Worm (Caenorhabditis elegans): Measurements from ENCODE around the gene bra-2.

The bra-2 gene

ce11 chrIII:887874-888299 is 23.2 kb upstream of the bra-2 start:
- peak; percentile 48; the same call in 1 of the 2 replicates for TF ChIP-seq snpc-1.2 (GFP tag; IDR thresholded peaks at IDR 0.05)
- no peak for TF ChIP-seq zip-11 (GFP tag; IDR thresholded peaks at IDR 0.05)
- no peak for TF ChIP-seq tag-97 (GFP tag; IDR thresholded peaks at IDR 0.05)
- no peak for TF ChIP-seq snpc-4 (tag; optimal IDR thresholded peaks at IDR 0.05)
- TF ChIP-seq pqm-1 (tag; optimal IDR thresholded peaks at IDR 0.05) = peak; percentile 11
- TF ChIP-seq php-3 (GFP tag; IDR thresholded peaks at IDR 0.05) = 0 out of 2 replicates have a peak, but pooled peaks have one; percentile 40
- TF ChIP-seq zip-2 (tag; optimal IDR thresholded peaks at IDR 0.05) = no peak
- no peak for TF ChIP-seq R02D3.7 (tag; optimal IDR thresholded peaks at IDR 0.05)
- no peak for TF ChIP-seq nhr-102 (tag; optimal IDR thresholded peaks at IDR 0.05)
- no peak for TF ChIP-seq unc-39 (tag; optimal IDR thresholded peaks at IDR 0.05)
- TF ChIP-seq Y105C5A.15 (GFP tag; IDR thresholded peaks at IDR 0.05) = no peak
- TF ChIP-seq mxl-3 (GFP tag; optimal IDR thresholded peaks at IDR 0.05) = peak; percentile 88
- no peak for TF ChIP-seq nhr-48 (tag; optimal IDR thresholded peaks at IDR 0.05)
- no peak for TF ChIP-seq nhr-10 (tag; optimal IDR thresholded peaks at IDR 0.05)
- TF ChIP-seq egl-43 (GFP tag; IDR thresholded peaks at IDR 0.05) = peak; percentile 76
- no peak for TF ChIP-seq duxl-1 (tag; optimal IDR thresholded peaks at IDR 0.05; ENCODE audit: poor library complexity)
- TF ChIP-seq hlh-11 (tag; optimal IDR thresholded peaks at IDR 0.05) = peak; percentile 80
- TF ChIP-seq ztf-7 (tag; optimal IDR thresholded peaks at IDR 0.05) = peak; percentile 7
- no peak for TF ChIP-seq nhr-42 (GFP tag; IDR thresholded peaks at IDR 0.05)
- peak; percentile 23; the same call in 1 of the 2 replicates for TF ChIP-seq ceh-20 (GFP tag; IDR thresholded peaks at IDR 0.05)
- TF ChIP-seq mxl-2 (GFP tag; conservative IDR thresholded peaks at IDR 0.05) = no peak
- TF ChIP-seq F37D6.2 (tag; optimal IDR thresholded peaks at IDR 0.05) = peak; percentile 70
- TF ChIP-seq arid-1 (GFP tag; conservative IDR thresholded peaks at IDR 0.05) = 0 out of 2 replicates have a peak, but pooled peaks have one; percentile 20
- TF ChIP-seq lin-38 (GFP tag; IDR thresholded peaks at IDR 0.05) = peak; percentile 50; the same call in 1 of the 2 replicates
- no peak for TF ChIP-seq ceh-44 (GFP tag; IDR thresholded peaks at IDR 0.05)
- no peak for TF ChIP-seq nhr-237 (tag; optimal IDR thresholded peaks at IDR 0.05)
- no peak for TF ChIP-seq nhr-77 (tag; optimal IDR thresholded peaks at IDR 0.05)
- no peak for TF ChIP-seq mdt-29 (GFP tag; IDR thresholded peaks at IDR 0.05)
- peak; percentile 62 for TF ChIP-seq T26A8.4 (GFP tag; IDR thresholded peaks at IDR 0.05)
- peak; percentile 54 for TF ChIP-seq set-16 (GFP tag; IDR thresholded peaks at IDR 0.05)
- no peak for TF ChIP-seq dmd-9 (GFP tag; IDR thresholded peaks at IDR 0.05)
- peak; percentile 78 for TF ChIP-seq ctbp-1 (GFP tag; IDR thresholded peaks at IDR 0.05)
- no peak for TF ChIP-seq daf-8 (GFP tag; IDR thresholded peaks at IDR 0.05)
- TF ChIP-seq pha-4 (GFP tag; IDR thresholded peaks at IDR 0.05) = no peak
- TF ChIP-seq pha-4 (tag; optimal IDR thresholded peaks at IDR 0.05) = no peak
- TF ChIP-seq lin-39 (tag; optimal IDR thresholded peaks at IDR 0.05) = no peak
- no peak for TF ChIP-seq tra-1 (GFP tag; IDR thresholded peaks at IDR 0.05)
- no peak for TF ChIP-seq lin-13 (GFP tag; optimal IDR thresholded peaks at IDR 0.05)
- no peak for TF ChIP-seq ZK546.5 (tag; optimal IDR thresholded peaks at IDR 0.05)
- TF ChIP-seq lin-29 (GFP tag; IDR thresholded peaks at IDR 0.05) = no peak
- TF ChIP-seq lsy-2 (tag; optimal IDR thresholded peaks at IDR 0.05) = peak; percentile 60 to 77
- TF ChIP-seq jun-1 (tag; optimal IDR thresholded peaks at IDR 0.05) = no peak
- no peak for TF ChIP-seq nhr-41 (GFP tag; IDR thresholded peaks at IDR 0.05)
- peak; percentile 61 for TF ChIP-seq T20F7.1 (GFP tag; optimal IDR thresholded peaks at IDR 0.05)
- no peak for TF ChIP-seq fos-1 (tag; optimal IDR thresholded peaks at IDR 0.05)
- peak; percentile 21 for TF ChIP-seq mes-2 (tag; optimal IDR thresholded peaks at IDR 0.05; ENCODE audit: poor library complexity, severe bottlenecking)
- no peak for TF ChIP-seq zfp-3 (GFP tag; conservative IDR thresholded peaks at IDR 0.05)
- TF ChIP-seq madf-9 (GFP tag; conservative IDR thresholded peaks at IDR 0.05) = peak; percentile 51; the same call in 1 of the 2 replicates
- TF ChIP-seq dmd-6 (GFP tag; IDR thresholded peaks at IDR 0.05) = peak; percentile 77
- TF ChIP-seq mdl-1 (tag; optimal IDR thresholded peaks at IDR 0.05) = peak; percentile 1 to 72
- no peak for TF ChIP-seq D1046.2 (GFP tag; IDR thresholded peaks at IDR 0.05)
- TF ChIP-seq unc-130 (GFP tag; optimal IDR thresholded peaks at IDR 0.05) = no peak
